Worm (Caenorhabditis elegans) whole organism, L4/young adult: ENCODE results near the gene F49C12.5.

Experiments used
- W03F9.2 ChIP-seq: fragments of 150-350 bp; optimal IDR thresholded peaks from 2 replicates; lab custom pipeline; 2014; ENCODE audit warnings: missing biosample characterization, missing genetic modification characterization
- him-1 ChIP-seq: sonication (generic microtip); optimal IDR thresholded peaks from 2 replicates; lab custom pipeline; 2016; ENCODE audit warnings: missing genotype, missing genetic modification reagents, missing genetic modification characterization, missing compliant biosample characterization

ce11 chrIV:9258547-9258946 lies 46.2 kb upstream of the F49C12.5 start:
- TF ChIP-seq W03F9.2 (tag; lab: Kevin White, UChicago): no peak
- no peak for TF ChIP-seq him-1 (tag; lab: Kevin White, UChicago)
